Worm (Caenorhabditis elegans) whole organism, L2 larva: ENCODE results near the gene T28C12.1.

Source experiments
- ama-1 ChIP-seq: fragments of 150-350 bp; optimal IDR thresholded peaks from 2 replicates; lab custom pipeline; 2018; ENCODE audit warnings: inconsistent platforms
- ceh-16 ChIP-seq: fragments of 150-350 bp; optimal IDR thresholded peaks from 2 replicates; lab custom pipeline; 2014; ENCODE audit warnings: missing biosample characterization, missing genetic modification characterization
- ceh-82 ChIP-seq: fragments of 150-350 bp; optimal IDR thresholded peaks from 2 replicates; lab custom pipeline; 2014; ENCODE audit warnings: missing biosample characterization, missing genetic modification characterization
- elt-3 ChIP-seq: sonication (generic microtip); optimal IDR thresholded peaks from 2 replicates; lab custom pipeline; 2017; ENCODE audit warnings: missing biosample characterization, missing genetic modification characterization
- mab-5 ChIP-seq: fragments of 150-350 bp; optimal IDR thresholded peaks from 2 replicates; lab custom pipeline; 2014; ENCODE audit warnings: missing biosample characterization, missing genetic modification characterization
- unc-55 ChIP-seq: fragments of 150-350 bp; sonication (generic microtip); optimal IDR thresholded peaks from 3 replicates; lab custom pipeline; 2014; ENCODE audit warnings: missing biosample characterization, missing genetic modification reagents, missing genetic modification characterization
- unc-62 ChIP-seq: fragments of 150-350 bp; optimal IDR thresholded peaks from 2 replicates; lab custom pipeline; 2014; ENCODE audit warnings: missing biosample characterization, missing genetic modification reagents, missing genetic modification characterization

ce11 chrV:6326394-6326793 is 5.3 kb upstream of the T28C12.1 start:
- TF ChIP-seq ama-1 (lab: Kevin White, UChicago) (no peak), unc-55 (GFP tag; lab: Kevin White, UChicago) (no peak), ceh-82 (tag; lab: Kevin White, UChicago) (no peak), unc-62 (GFP tag; lab: Kevin White, UChicago) (no peak), elt-3 (tag; lab: Kevin White, UChicago) (no peak), mab-5 (tag; lab: Kevin White, UChicago) (no peak), ceh-16 (no peak)
